Worm (Caenorhabditis elegans): ENCODE measurements around the gene Y17G7B.21.

ce11 chrII:11962083-11962482, 15.4 kb downstream of the Y17G7B.21 start, which contains the start of the genes W03C9.1 and W03C9.2:
- TF ChIP-seq nhr-11 (tag; optimal IDR thresholded peaks at IDR 0.05) (no peak), blmp-1 (tag; optimal IDR thresholded peaks at IDR 0.05) (no peak), rnt-1 (tag; optimal IDR thresholded peaks at IDR 0.05) (no peak)

Measured in whole organism, L1 larva.